Worm (Caenorhabditis elegans) whole organism, L1 larva: ENCODE measurements around the gene rpc-25.

Experiments
- lin-35 ChIP-seq, 2 experiments: fragments of 150-350 bp; optimal IDR thresholded peaks; 2 replicates each; lab custom pipeline; 2014; ENCODE audit warnings: missing biosample characterization in 2 of 2, missing genetic modification characterization in 2 of 2, missing genetic modification reagents in 2 of 2
- pqm-1 ChIP-seq: sonication (generic microtip); optimal IDR thresholded peaks from 3 replicates; lab custom pipeline; 2017; ENCODE audit warnings: missing biosample characterization, missing genetic modification characterization

- TF ChIP-seq pqm-1 (tag; lab: Kevin White, UChicago) (no peak), lin-35 (GFP tag; optimal IDR thresholded peaks at IDR 0.05; lab: Kevin White, UChicago) (peak; percentile 50 to 64)
These were observed 32.3 kb upstream of the rpc-25 start, which contains the start of gene fubl-1 for ce11 chrV:10238665-10239064.
